Worm (Caenorhabditis elegans) whole organism, L1 larva: Measurements from ENCODE around the gene C55A6.10.
"Not testable (repeated sequence)": the region's sequence is repeated elsewhere in the genome, so short reads cannot be mapped to it uniquely, and the experiment has no call there.

Experiments used
- aha-1 ChIP-seq: fragments of 150-350 bp; optimal IDR thresholded peaks from 2 replicates; lab custom pipeline; 2014; ENCODE audit warnings: missing biosample characterization, missing genetic modification characterization
- blmp-1 ChIP-seq: fragments of 150-350 bp; optimal IDR thresholded peaks from 2 replicates; lab custom pipeline; 2014; ENCODE audit warnings: missing biosample characterization, missing genetic modification characterization
- ceh-63 ChIP-seq: fragments of 200-800 bp; sonication (Bioruptor generic); optimal IDR thresholded peaks from 2 replicates; lab custom pipeline; 2018; ENCODE audit warnings: mild to moderate bottlenecking, missing genetic modification characterization, missing compliant biosample characterization
- ces-1 ChIP-seq: fragments of 150-350 bp; optimal IDR thresholded peaks from 2 replicates; lab custom pipeline; 2014; ENCODE audit warnings: missing biosample characterization, missing genetic modification reagents, missing genetic modification characterization
- efl-1 ChIP-seq, 4 experiments: fragments of 150-350 bp; optimal IDR thresholded peaks in 3 of 4; peaks in 1 of 4; 1 replicate in 1 of 4; 2 replicates in 3 of 4; lab custom pipeline; 2014; ENCODE audit warnings: missing biosample characterization in 2 of 4, missing genetic modification characterization in 2 of 4, missing genetic modification reagents in 2 of 4
- efl-3 ChIP-seq: fragments of 200-800 bp; sonication (Bioruptor generic); optimal IDR thresholded peaks from 2 replicates; lab custom pipeline; 2018; ENCODE audit warnings: mild to moderate bottlenecking, missing genetic modification characterization, missing compliant biosample characterization
- elt-2 ChIP-seq: sonication (generic microtip); optimal IDR thresholded peaks from 2 replicates; lab custom pipeline; 2016; ENCODE audit warnings: missing genetic modification characterization, mild to moderate bottlenecking, inconsistent platforms, missing compliant biosample characterization, missing genetic modification reagents
- elt-3 ChIP-seq, 6 experiments: fragments of 150-350 bp in 1 of 6; sonication (generic microtip); optimal IDR thresholded peaks; 2 replicates each; lab custom pipeline; 2017 to 2018; ENCODE audit warnings: missing biosample characterization in 6 of 6, missing genetic modification characterization in 6 of 6, inconsistent platforms in 1 of 6
- hlh-17 ChIP-seq: fragments of 200-800 bp; sonication (Bioruptor generic); optimal IDR thresholded peaks from 2 replicates; lab custom pipeline; 2018; ENCODE audit warnings: missing genetic modification characterization, mild to moderate bottlenecking, missing compliant biosample characterization, moderate library complexity, borderline replicate concordance
- isw-1 ChIP-seq: fragments of 200-800 bp; sonication (Bioruptor generic); IDR thresholded peaks from 2 replicates; pipeline ENCODE4 v1.3.6; 2022; ENCODE audit warnings: missing genetic modification characterization, missing compliant biosample characterization
- lin-14 ChIP-seq: fragments of 200-800 bp; sonication (Bioruptor generic); optimal IDR thresholded peaks from 2 replicates; lab custom pipeline; 2018; ENCODE audit warnings: mild to moderate bottlenecking, missing genetic modification characterization, moderate library complexity, missing compliant biosample characterization
- lin-35 ChIP-seq, 2 experiments: fragments of 150-350 bp; optimal IDR thresholded peaks; 2 replicates each; lab custom pipeline; 2014; ENCODE audit warnings: missing biosample characterization in 2 of 2, missing genetic modification characterization in 2 of 2, missing genetic modification reagents in 2 of 2
- mab-9 ChIP-seq: fragments of 200-800 bp; sonication (Bioruptor generic); IDR thresholded peaks from 2 replicates; pipeline ENCODE4 v1.3.6; 2022; ENCODE audit warnings: missing genetic modification reagents, missing genetic modification characterization, missing compliant biosample characterization
- mdl-1 ChIP-seq, 2 experiments: fragments of 150-350 bp; optimal IDR thresholded peaks; 2 replicates each; lab custom pipeline; 2014 to 2017; ENCODE audit warnings: missing biosample characterization in 2 of 2, missing genetic modification characterization in 2 of 2, inconsistent platforms in 1 of 2
- mef-2 ChIP-seq: fragments of 150-350 bp; optimal IDR thresholded peaks from 2 replicates; lab custom pipeline; 2014; ENCODE audit warnings: missing biosample characterization, missing genetic modification characterization
- nhr-11 ChIP-seq: fragments of 150-350 bp; optimal IDR thresholded peaks from 2 replicates; lab custom pipeline; 2014; ENCODE audit warnings: missing biosample characterization, missing genetic modification characterization
- nhr-19 ChIP-seq: fragments of 200-800 bp; sonication (Bioruptor generic); conservative IDR thresholded peaks from 2 replicates; pipeline ENCODE4 v1.3.6; 2022; ENCODE audit warnings: missing genetic modification characterization, missing compliant biosample characterization
- nhr-20 ChIP-seq: sonication (generic microtip); optimal IDR thresholded peaks from 2 replicates; lab custom pipeline; 2016; ENCODE audit warnings: mild to moderate bottlenecking, missing genetic modification characterization, missing compliant biosample characterization
- nhr-28 ChIP-seq: fragments of 150-350 bp; optimal IDR thresholded peaks from 2 replicates; lab custom pipeline; 2014; ENCODE audit warnings: missing biosample characterization, missing genetic modification characterization
- nhr-71 ChIP-seq: sonication (generic microtip); optimal IDR thresholded peaks from 2 replicates; lab custom pipeline; 2016; ENCODE audit warnings: mild to moderate bottlenecking, missing genetic modification characterization, moderate library complexity, missing compliant biosample characterization
- nhr-84 ChIP-seq: sonication (generic microtip); optimal IDR thresholded peaks from 2 replicates; lab custom pipeline; 2017; ENCODE audit warnings: missing biosample characterization, missing genetic modification characterization
- nhr-85 ChIP-seq: sonication (generic microtip); peaks from one replicate; lab custom pipeline; 2016; ENCODE audit warnings: missing genetic modification characterization, inconsistent platforms, missing compliant biosample characterization
- nhr-90 ChIP-seq: sonication (generic microtip); optimal IDR thresholded peaks from 2 replicates; lab custom pipeline; 2016; ENCODE audit warnings: mild to moderate bottlenecking, missing genetic modification characterization, missing compliant biosample characterization; ENCODE audit not compliant: poor library complexity
- pqm-1 ChIP-seq: sonication (generic microtip); optimal IDR thresholded peaks from 3 replicates; lab custom pipeline; 2017; ENCODE audit warnings: missing biosample characterization, missing genetic modification characterization
- sptf-1 ChIP-seq: fragments of 150-350 bp; optimal IDR thresholded peaks from 2 replicates; lab custom pipeline; 2014; ENCODE audit warnings: missing biosample characterization, missing genetic modification characterization
- unc-130 ChIP-seq: fragments of 150-350 bp; optimal IDR thresholded peaks from 2 replicates; lab custom pipeline; 2017; ENCODE audit warnings: missing biosample characterization, missing genetic modification characterization, inconsistent platforms
- unc-30 ChIP-seq: sonication (generic microtip); optimal IDR thresholded peaks from 2 replicates; lab custom pipeline; 2017; ENCODE audit warnings: missing biosample characterization, missing genetic modification characterization
- unc-62 ChIP-seq: fragments of 150-350 bp; optimal IDR thresholded peaks from 2 replicates; lab custom pipeline; 2014; ENCODE audit warnings: missing biosample characterization, missing genetic modification reagents, missing genetic modification characterization
- zip-4 ChIP-seq: fragments of 200-800 bp; sonication (Bioruptor generic); optimal IDR thresholded peaks from 2 replicates; lab custom pipeline; 2018; ENCODE audit warnings: mild to moderate bottlenecking, missing genetic modification characterization, moderate library complexity, missing compliant biosample characterization

The C55A6.10 gene

DNA sequence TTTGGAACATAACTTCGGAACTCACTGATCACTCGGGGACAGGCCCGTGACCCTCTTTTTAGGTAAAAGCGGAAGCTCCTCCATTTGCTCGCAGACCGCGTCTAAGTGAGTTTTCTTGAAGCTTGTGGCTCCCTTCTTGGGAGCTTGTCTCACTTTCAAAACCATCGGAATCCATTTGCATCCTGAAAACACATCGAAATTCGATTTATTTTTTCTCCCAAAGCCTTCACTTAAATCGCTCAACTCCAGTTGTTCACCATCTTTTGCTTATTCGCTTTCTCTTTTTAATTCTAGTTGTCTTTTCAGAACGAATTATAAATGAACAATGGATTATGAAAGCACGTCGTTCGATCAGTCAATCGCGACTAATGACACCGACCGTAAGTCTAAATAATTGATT, 45.9 kb upstream of the C55A6.10 start, which contains the start of gene T11F9.1:
T11F9.1 (plus strand) TSS at position 301 of the 400 bp plus-strand sequence.
- TF ChIP-seq lin-14 (peak; percentile 51), nhr-71 (tag; lab: Kevin White, UChicago) (no peak)

DNA sequence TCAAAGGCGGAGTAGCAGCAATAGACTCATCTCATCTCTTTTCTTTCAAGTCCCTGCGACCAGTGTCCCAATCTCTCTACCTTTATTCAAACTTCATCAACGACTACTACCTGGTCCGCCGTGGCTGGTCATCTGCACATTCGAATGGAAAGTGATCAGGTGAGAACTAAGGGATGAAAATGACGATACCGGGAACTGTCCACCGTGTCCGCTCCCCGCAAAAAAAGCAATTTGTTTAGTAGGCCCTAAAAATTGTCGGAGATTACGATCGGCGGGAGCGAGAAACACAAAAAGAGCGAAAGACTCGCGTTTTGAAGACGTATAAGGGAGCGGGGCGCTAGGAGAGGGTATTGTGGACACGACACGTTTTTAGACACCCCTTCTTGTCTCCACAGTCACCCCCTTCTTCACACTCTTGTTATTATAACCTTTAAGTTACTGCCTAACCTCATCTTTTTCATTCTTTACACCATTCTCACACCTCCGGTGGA, 42.1 kb upstream of the C55A6.10 start, which contains the start of gene zipt-16:
zipt-16 (plus strand) TSS at position 51 of the 491 bp plus-strand sequence.
- TF ChIP-seq nhr-19 (GFP tag; lab: Robert Waterston, UW) (no peak), efl-1 (optimal IDR thresholded peaks at IDR 0.05; lab: Kevin White, UChicago) (no peak), efl-1 (GFP tag; optimal IDR thresholded peaks at IDR 0.05 in 1 of 2; lab: Kevin White, UChicago) (no peak), elt-3 (tag; optimal IDR thresholded peaks at IDR 0.05; lab: Kevin White, UChicago) (no peak), aha-1 (tag; lab: Kevin White, UChicago) (no peak), nhr-85 (tag; lab: Kevin White, UChicago) (peak; percentile 60), mef-2 (tag; lab: Kevin White, UChicago) (no peak), blmp-1 (peak; percentile 12), hlh-17 (GFP tag; lab: Kevin White, UChicago) (no peak), nhr-11 (tag; lab: Kevin White, UChicago) (no peak), lin-14 (peak; percentile 19)
- TF ChIP-seq, all 84 proteins: peak for 3

DNA sequence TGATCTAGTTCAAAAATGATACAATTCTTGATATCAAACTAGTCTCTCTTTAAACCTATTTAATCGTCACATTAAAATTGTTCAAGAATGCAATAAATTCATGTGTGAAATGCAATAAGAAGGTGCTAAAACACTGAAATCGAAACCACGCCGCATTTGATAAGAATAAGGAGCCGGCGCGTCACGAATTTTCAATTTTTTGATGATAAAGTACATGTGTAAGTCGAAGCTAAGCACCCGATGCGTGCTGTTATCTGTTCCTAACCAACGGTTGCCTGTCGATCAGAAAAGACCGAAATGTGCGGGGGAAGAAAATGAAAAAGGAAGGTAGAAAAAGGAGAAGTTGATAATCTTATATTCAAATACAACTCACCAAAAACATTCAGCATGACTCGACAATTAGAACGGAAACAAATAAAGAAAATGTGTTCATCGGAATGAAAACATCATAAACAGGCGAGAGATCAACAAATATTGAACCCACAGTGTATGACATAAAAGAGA, 34.9 kb upstream of the C55A6.10 start, which contains the start of gene aat-6:
aat-6 (minus strand) TSS at position 454 of the 504 bp plus-strand sequence.
- TF ChIP-seq pqm-1 (tag; lab: Kevin White, UChicago) = peak; percentile 10
- TF ChIP-seq elt-2 (tag; lab: Kevin White, UChicago) = peak; percentile 93
- TF ChIP-seq blmp-1 = no peak
- no peak for TF ChIP-seq ceh-63
- TF ChIP-seq nhr-85 (tag; lab: Kevin White, UChicago) = no peak
- TF ChIP-seq nhr-90 = peak; percentile 2
- peak; percentile 38 for TF ChIP-seq nhr-20 (tag; lab: Kevin White, UChicago)
- no peak for TF ChIP-seq nhr-84 (tag; lab: Kevin White, UChicago)
- TF ChIP-seq lin-35 (GFP tag; optimal IDR thresholded peaks at IDR 0.05; lab: Kevin White, UChicago) = peak in 1 of 2 experiments; percentile 24
- TF ChIP-seq efl-1 (optimal IDR thresholded peaks at IDR 0.05; lab: Kevin White, UChicago) = no peak
- TF ChIP-seq efl-1 (GFP tag; optimal IDR thresholded peaks at IDR 0.05 in 1 of 2; lab: Kevin White, UChicago) = peak in 1 of 2 experiments; percentile 78
- TF ChIP-seq, all 84 proteins: peak for 6

DNA sequence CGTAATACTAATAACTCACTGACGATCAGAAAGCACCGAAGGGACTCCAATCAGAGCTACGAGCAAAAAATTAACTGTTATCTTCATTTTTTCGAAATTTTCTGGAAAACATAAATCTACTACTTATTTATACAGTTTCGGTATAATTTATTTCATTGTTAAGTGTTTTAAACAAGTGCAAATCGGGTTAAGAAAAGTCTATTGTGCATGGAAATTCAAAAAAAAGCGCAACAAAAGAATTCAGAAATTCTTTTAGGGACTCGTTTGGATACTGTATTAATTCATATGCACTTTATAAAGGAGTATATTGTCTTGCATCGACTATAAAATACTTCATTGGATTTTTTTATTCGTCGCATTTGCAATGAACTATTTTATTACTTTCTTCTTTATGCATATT, 32.9 kb upstream of the C55A6.10 start, which contains the start of the genes nas-20 and nas-21:
nas-20 (minus strand) TSS at position 101 of the 400 bp plus-strand sequence.
nas-21 (plus strand) TSS at position 356 of the 400 bp plus-strand sequence.
- TF ChIP-seq nhr-28 = no peak
- no peak for TF ChIP-seq isw-1
- TF ChIP-seq nhr-11 (tag; lab: Kevin White, UChicago) = no peak

DNA sequence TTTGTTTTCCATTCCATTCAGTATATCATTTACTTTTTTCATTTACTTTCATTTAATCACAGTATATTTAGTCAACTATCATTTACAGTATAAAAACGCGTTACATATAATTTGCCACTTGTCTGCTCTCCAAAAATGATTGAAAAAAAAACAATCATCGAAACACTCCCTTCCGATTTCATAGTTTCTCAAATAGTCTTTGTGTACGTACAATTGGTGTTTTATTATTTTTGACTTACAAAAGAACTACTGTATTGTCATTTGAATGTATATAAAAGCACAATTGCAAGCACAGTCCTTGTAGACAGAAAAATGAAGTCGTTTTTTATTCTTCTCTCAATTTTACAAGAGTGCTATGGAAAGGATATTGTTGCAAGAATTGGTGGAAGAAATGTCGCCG, 30.7 kb upstream of the C55A6.10 start, which contains the start of gene nas-22:
nas-22 (plus strand) TSS at position 301 of the 400 bp plus-strand sequence.
- TF ChIP-seq efl-1 (optimal IDR thresholded peaks at IDR 0.05; lab: Kevin White, UChicago) (no peak), efl-1 (GFP tag; optimal IDR thresholded peaks at IDR 0.05 in 1 of 2; lab: Kevin White, UChicago) (no peak), blmp-1 (no peak), unc-62 (GFP tag; lab: Kevin White, UChicago) (no peak), elt-2 (tag; lab: Kevin White, UChicago) (no peak)

DNA sequence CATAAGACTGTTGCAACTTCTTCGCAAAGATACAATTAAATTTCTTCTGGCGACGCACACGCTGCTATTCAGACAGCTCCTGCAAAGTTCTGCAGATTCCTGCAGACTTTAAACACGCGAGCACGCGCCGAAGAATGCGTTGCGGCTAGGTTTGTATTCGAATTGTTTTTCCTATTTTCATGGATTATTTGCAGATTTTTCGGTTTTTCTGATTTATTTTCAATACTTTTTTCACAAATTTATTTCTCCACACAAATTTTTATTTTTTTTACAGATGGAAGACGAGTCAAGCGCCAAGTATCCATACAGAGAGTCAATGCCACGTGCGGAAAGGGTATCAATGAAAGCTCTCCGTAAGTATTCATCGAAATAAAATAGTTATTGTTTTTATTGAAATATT, 29.5 kb upstream of the C55A6.10 start, which contains the start of gene T11F9.7:
T11F9.7 (plus strand) TSS at position 301 of the 400 bp plus-strand sequence.
- not testable (repeated sequence) for TF ChIP-seq ces-1 (GFP tag; lab: Kevin White, UChicago); mdl-1 (tag; optimal IDR thresholded peaks at IDR 0.05; lab: Kevin White, UChicago); unc-30 (tag; lab: Kevin White, UChicago)

DNA sequence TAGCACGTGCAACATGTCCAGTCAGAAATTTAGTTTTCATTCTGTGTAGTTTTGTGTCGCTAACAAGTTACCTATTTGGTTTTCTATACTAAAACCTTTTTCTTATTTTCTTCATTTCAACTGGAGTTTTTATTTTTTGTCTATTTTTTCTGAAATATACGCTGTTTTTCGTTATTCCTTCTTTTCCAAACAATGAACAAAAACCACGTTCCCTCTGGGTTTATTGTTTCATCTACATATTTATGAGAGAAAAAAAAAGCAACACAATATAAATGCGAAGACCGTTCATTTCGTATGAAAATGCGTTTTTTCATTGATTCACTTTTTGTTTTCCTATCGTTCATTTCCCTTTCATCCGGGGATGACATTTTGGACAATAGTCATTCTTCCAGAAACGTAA, 25.7 kb upstream of the C55A6.10 start, which contains the start of gene T11F9.22:
T11F9.22 (plus strand) TSS at position 301 of the 400 bp plus-strand sequence.
- TF ChIP-seq sptf-1 (tag; lab: Kevin White, UChicago) (no peak), efl-3 (GFP tag; lab: Kevin White, UChicago) (no peak), efl-1 (optimal IDR thresholded peaks at IDR 0.05; lab: Kevin White, UChicago) (no peak), efl-1 (GFP tag; optimal IDR thresholded peaks at IDR 0.05 in 1 of 2; lab: Kevin White, UChicago) (peak in 1 of 2 experiments; percentile 64), unc-30 (tag; lab: Kevin White, UChicago) (no peak), zip-4 (no peak), unc-130 (tag; lab: Kevin White, UChicago) (no peak), mab-9 (GFP tag; lab: Robert Waterston, UW) (no peak)
